Worm (Caenorhabditis elegans) whole organism, late embryonic: Measurements from ENCODE around the gene aak-1.
A peak's percentile ranks its signal among the peaks of the same experiment; 100 is the strongest.

Experiments used
- C08G9.2 ChIP-seq: sonication (generic microtip); optimal IDR thresholded peaks from 2 replicates; lab custom pipeline; 2016; ENCODE audit warnings: mild to moderate bottlenecking, missing genetic modification characterization, moderate library complexity, missing compliant biosample characterization
- C38D4.7 ChIP-seq: fragments of 200-800 bp; sonication (Bioruptor generic); optimal IDR thresholded peaks from 2 replicates; lab custom pipeline; 2018; ENCODE audit warnings: mild to moderate bottlenecking, missing genetic modification characterization, moderate library complexity, missing compliant biosample characterization
- F13H6.1 ChIP-seq: sonication (generic microtip); optimal IDR thresholded peaks from 2 replicates; lab custom pipeline; 2016; ENCODE audit warnings: missing genetic modification characterization, missing compliant biosample characterization
- K02D7.2 ChIP-seq: sonication (generic microtip); optimal IDR thresholded peaks from 2 replicates; lab custom pipeline; 2017; ENCODE audit warnings: mild to moderate bottlenecking, missing genetic modification characterization, missing compliant biosample characterization
- K09A11.1 ChIP-seq: sonication (generic microtip); optimal IDR thresholded peaks from 2 replicates; lab custom pipeline; 2017; ENCODE audit warnings: antibody characterized with exemption, mild to moderate bottlenecking, missing genetic modification characterization, missing compliant biosample characterization; ENCODE audit not compliant: insufficient read depth
- T23F11.4 ChIP-seq: fragments of 200-800 bp; sonication (Bioruptor generic); optimal IDR thresholded peaks from 2 replicates; lab custom pipeline; 2018; ENCODE audit warnings: mild to moderate bottlenecking, missing genetic modification characterization, missing compliant biosample characterization
- ceh-18 ChIP-seq: sonication (generic microtip); optimal IDR thresholded peaks from 2 replicates; lab custom pipeline; 2016; ENCODE audit warnings: missing genetic modification characterization, missing compliant biosample characterization
- ceh-19 ChIP-seq: fragments of 200-800 bp; sonication (Bioruptor generic); optimal IDR thresholded peaks from 2 replicates; lab custom pipeline; 2018; ENCODE audit warnings: mild to moderate bottlenecking, missing genetic modification characterization, missing compliant biosample characterization
- ceh-22 ChIP-seq: sonication (generic microtip); optimal IDR thresholded peaks from 2 replicates; lab custom pipeline; 2017; ENCODE audit warnings: missing biosample characterization, missing genetic modification characterization
- ceh-24 ChIP-seq: sonication (generic microtip); optimal IDR thresholded peaks from 2 replicates; lab custom pipeline; 2016; ENCODE audit warnings: mild to moderate bottlenecking, missing genetic modification characterization, missing compliant biosample characterization
- ceh-30 ChIP-seq: fragments of 150-350 bp; optimal IDR thresholded peaks from 2 replicates; lab custom pipeline; 2014; ENCODE audit warnings: missing biosample characterization, missing genetic modification characterization
- ceh-34 ChIP-seq: sonication (generic microtip); optimal IDR thresholded peaks from 2 replicates; lab custom pipeline; 2016; ENCODE audit warnings: mild to moderate bottlenecking, missing genetic modification characterization, missing compliant biosample characterization
- ceh-48 ChIP-seq: sonication (generic microtip); optimal IDR thresholded peaks from 2 replicates; lab custom pipeline; 2016; ENCODE audit warnings: missing genetic modification characterization, inconsistent platforms, missing compliant biosample characterization
- ceh-6 ChIP-seq: fragments of 200-800 bp; sonication (Bioruptor generic); optimal IDR thresholded peaks from 2 replicates; lab custom pipeline; 2018; ENCODE audit warnings: mild to moderate bottlenecking, missing genetic modification characterization, missing compliant biosample characterization
- ceh-9 ChIP-seq: sonication (generic microtip); optimal IDR thresholded peaks from 2 replicates; lab custom pipeline; 2016; ENCODE audit warnings: mild to moderate bottlenecking, missing genetic modification characterization, inconsistent platforms, missing compliant biosample characterization
- che-1 ChIP-seq: sonication (generic microtip); optimal IDR thresholded peaks from 2 replicates; lab custom pipeline; 2016; ENCODE audit warnings: mild to moderate bottlenecking, missing genetic modification characterization, missing compliant biosample characterization
- dmd-4 ChIP-seq: sonication (generic microtip); optimal IDR thresholded peaks from 2 replicates; lab custom pipeline; 2016; ENCODE audit warnings: borderline replicate concordance, missing genetic modification characterization, missing compliant biosample characterization
- elt-2 ChIP-seq: sonication (generic microtip); optimal IDR thresholded peaks from 2 replicates; lab custom pipeline; 2016; ENCODE audit warnings: missing genetic modification reagents, missing genetic modification characterization, missing compliant biosample characterization
- elt-4 ChIP-seq: sonication (generic microtip); optimal IDR thresholded peaks from 2 replicates; lab custom pipeline; 2016; ENCODE audit warnings: missing genetic modification characterization, missing compliant biosample characterization
- ets-4 ChIP-seq: sonication (generic microtip); optimal IDR thresholded peaks from 2 replicates; lab custom pipeline; 2016; ENCODE audit warnings: missing genetic modification characterization, missing compliant biosample characterization
- eyg-1 ChIP-seq: sonication (generic microtip); optimal IDR thresholded peaks from 2 replicates; lab custom pipeline; 2016; ENCODE audit warnings: missing genotype, missing genetic modification characterization, missing compliant biosample characterization
- fax-1 ChIP-seq: sonication (generic microtip); optimal IDR thresholded peaks from 2 replicates; lab custom pipeline; 2016; ENCODE audit warnings: missing genotype, missing genetic modification characterization, missing compliant biosample characterization
- fkh-10 ChIP-seq: fragments of 150-350 bp; optimal IDR thresholded peaks from 2 replicates; lab custom pipeline; 2014; ENCODE audit warnings: missing biosample characterization, missing genetic modification reagents, missing genetic modification characterization
- fkh-6 ChIP-seq: sonication (generic microtip); optimal IDR thresholded peaks from 2 replicates; lab custom pipeline; 2016; ENCODE audit warnings: missing genetic modification characterization, missing compliant biosample characterization
- hlh-13 ChIP-seq: fragments of 200-800 bp; sonication (Bioruptor generic); optimal IDR thresholded peaks from 2 replicates; lab custom pipeline; 2018; ENCODE audit warnings: mild to moderate bottlenecking, missing genetic modification characterization, missing compliant biosample characterization
- hlh-30 ChIP-seq: sonication (generic microtip); optimal IDR thresholded peaks from 2 replicates; lab custom pipeline; 2017; ENCODE audit warnings: antibody characterized with exemption, missing genetic modification characterization, missing compliant biosample characterization; ENCODE audit not compliant: insufficient read depth
- hlh-6 ChIP-seq: sonication (generic microtip); optimal IDR thresholded peaks from 2 replicates; lab custom pipeline; 2016; ENCODE audit warnings: missing genotype, missing genetic modification characterization, missing compliant biosample characterization
- hlh-8 ChIP-seq: sonication (generic microtip); optimal IDR thresholded peaks from 2 replicates; lab custom pipeline; 2016; ENCODE audit warnings: missing genotype, missing genetic modification characterization, missing compliant biosample characterization
- lin-11 ChIP-seq: fragments of 200-800 bp; sonication (Bioruptor generic); optimal IDR thresholded peaks from 2 replicates; lab custom pipeline; 2018; ENCODE audit warnings: mild to moderate bottlenecking, missing genetic modification characterization, missing compliant biosample characterization
- madf-2 ChIP-seq: sonication (generic microtip); optimal IDR thresholded peaks from 2 replicates; lab custom pipeline; 2017; ENCODE audit warnings: missing genetic modification characterization, missing compliant biosample characterization
- mec-3 ChIP-seq: sonication (generic microtip); optimal IDR thresholded peaks from 2 replicates; lab custom pipeline; 2016; ENCODE audit warnings: borderline replicate concordance, missing genetic modification characterization, missing compliant biosample characterization
- nfya-1 ChIP-seq: sonication (generic microtip); optimal IDR thresholded peaks from 2 replicates; lab custom pipeline; 2017; ENCODE audit warnings: missing genetic modification characterization, mild to moderate bottlenecking, missing compliant biosample characterization, antibody characterized with exemption, moderate library complexity
- nhr-11 ChIP-seq: fragments of 150-350 bp; optimal IDR thresholded peaks from 2 replicates; lab custom pipeline; 2014; ENCODE audit warnings: missing biosample characterization, missing genetic modification characterization
- nhr-232 ChIP-seq: sonication (generic microtip); optimal IDR thresholded peaks from 2 replicates; lab custom pipeline; 2016; ENCODE audit warnings: missing genetic modification characterization, missing compliant biosample characterization
- odd-2 ChIP-seq: sonication (generic microtip); optimal IDR thresholded peaks from 2 replicates; lab custom pipeline; 2017; ENCODE audit warnings: antibody characterized with exemption, mild to moderate bottlenecking, missing genetic modification characterization, missing compliant biosample characterization
- pag-3 ChIP-seq: sonication (generic microtip); optimal IDR thresholded peaks from 2 replicates; lab custom pipeline; 2016; ENCODE audit warnings: missing compliant biosample characterization, missing genetic modification characterization, borderline replicate concordance
- pha-2 ChIP-seq: sonication (generic microtip); optimal IDR thresholded peaks from 2 replicates; lab custom pipeline; 2017; ENCODE audit warnings: mild to moderate bottlenecking, missing genetic modification characterization, missing compliant biosample characterization
- pha-4 ChIP-seq: fragments of 150-350 bp; optimal IDR thresholded peaks from 2 replicates; lab custom pipeline; 2018; ENCODE audit warnings: missing biosample characterization, missing genetic modification reagents, missing genetic modification characterization
- pqm-1 ChIP-seq: sonication (generic microtip); optimal IDR thresholded peaks from 2 replicates; lab custom pipeline; 2016; ENCODE audit warnings: missing genetic modification characterization, missing compliant biosample characterization
- pros-1 ChIP-seq: fragments of 150-350 bp; optimal IDR thresholded peaks from 2 replicates; lab custom pipeline; 2014; ENCODE audit warnings: missing biosample characterization, missing genetic modification reagents, missing genetic modification characterization
- ref-2 ChIP-seq: sonication (generic microtip); optimal IDR thresholded peaks from 2 replicates; lab custom pipeline; 2016; ENCODE audit warnings: missing genetic modification characterization, missing compliant biosample characterization
- rnt-1 ChIP-seq: sonication (generic microtip); optimal IDR thresholded peaks from 2 replicates; lab custom pipeline; 2016; ENCODE audit warnings: missing genetic modification characterization, missing compliant biosample characterization
- sox-4 ChIP-seq: sonication (generic microtip); optimal IDR thresholded peaks from 2 replicates; lab custom pipeline; 2017; ENCODE audit warnings: mild to moderate bottlenecking, missing genetic modification characterization, inconsistent platforms, missing compliant biosample characterization
- syd-9 ChIP-seq: sonication (generic microtip); optimal IDR thresholded peaks from 2 replicates; lab custom pipeline; 2016; ENCODE audit warnings: mild to moderate bottlenecking, missing genetic modification characterization, moderate library complexity, missing compliant biosample characterization
- tbx-2 ChIP-seq: sonication (generic microtip); optimal IDR thresholded peaks from 2 replicates; lab custom pipeline; 2016; ENCODE audit warnings: missing genetic modification characterization, missing compliant biosample characterization
- tbx-7 ChIP-seq: sonication (generic microtip); optimal IDR thresholded peaks from 2 replicates; lab custom pipeline; 2016; ENCODE audit warnings: missing genotype, missing genetic modification characterization, missing compliant biosample characterization
- ttx-3 ChIP-seq: sonication (generic microtip); optimal IDR thresholded peaks from 2 replicates; lab custom pipeline; 2016; ENCODE audit warnings: missing genetic modification reagents, missing genetic modification characterization, missing compliant biosample characterization
- unc-3 ChIP-seq, 2 experiments: fragments of 200-800 bp in 1 of 2; sonication (Bioruptor generic) in 1 of 2; sonication (generic microtip) in 1 of 2; conservative IDR thresholded peaks in 1 of 2; optimal IDR thresholded peaks in 1 of 2; 2 replicates each; pipeline versions ENCODE4 v1.3.6 to Lab custom; 2016 to 2022; ENCODE audit warnings: missing compliant biosample characterization in 2 of 2, missing genetic modification characterization in 2 of 2, missing genetic modification reagents in 1 of 2
- unc-42 ChIP-seq: sonication (generic microtip); optimal IDR thresholded peaks from 2 replicates; lab custom pipeline; 2016; ENCODE audit warnings: missing genotype, missing genetic modification characterization, missing compliant biosample characterization
- unc-55 ChIP-seq: sonication (generic microtip); optimal IDR thresholded peaks from 2 replicates; lab custom pipeline; 2017; ENCODE audit warnings: missing biosample characterization, missing genetic modification reagents, missing genetic modification characterization
- unc-86 ChIP-seq: sonication (generic microtip); optimal IDR thresholded peaks from 2 replicates; lab custom pipeline; 2016; ENCODE audit warnings: missing genetic modification characterization, missing compliant biosample characterization

aak-1 gene

DNA sequence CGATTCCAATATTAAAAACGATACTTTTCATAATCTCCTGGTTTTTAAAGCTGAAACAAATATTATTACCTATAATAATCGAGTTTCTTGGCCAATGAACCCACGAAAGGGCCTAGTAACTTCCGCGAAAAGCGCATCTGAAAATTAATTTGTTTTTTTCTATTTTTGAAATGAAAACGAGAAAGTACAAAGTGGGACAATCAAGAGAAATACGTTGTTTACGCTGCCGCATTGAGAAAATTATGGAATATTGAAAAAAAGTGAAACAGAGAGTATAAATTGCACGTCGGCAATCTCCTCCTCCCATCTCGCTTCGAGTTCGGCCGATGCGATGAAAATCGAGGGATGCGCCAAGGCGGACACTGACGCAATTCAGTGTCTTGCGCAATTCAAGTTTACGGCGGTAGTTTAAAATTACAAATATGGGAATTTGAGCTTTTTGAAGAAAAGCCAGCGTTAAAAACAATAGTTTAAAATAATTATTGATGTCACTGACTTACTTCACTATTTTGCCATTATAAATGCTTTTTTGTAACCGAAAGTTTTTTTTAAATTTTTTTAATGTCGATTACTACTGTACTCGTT is 19.5 kb downstream of the aak-1 start, which contains the start of gene pdhk-2:
Gene pdhk-2 (minus strand): TSS at position 137 of the 585 bp plus-strand sequence.
- TF ChIP-seq hlh-8 (tag; lab: Kevin White, UChicago) (peak; percentile 38), nfya-1 (peak; percentile 89), lin-11 (tag; lab: Kevin White, UChicago) (peak; percentile 65), pha-4 (tag; lab: Kevin White, UChicago) (no peak), ref-2 (peak; percentile 46), rnt-1 (tag; lab: Kevin White, UChicago) (peak; percentile 66), hlh-6 (tag; lab: Kevin White, UChicago) (no peak), C38D4.7 (GFP tag; lab: Kevin White, UChicago) (peak; percentile 43), unc-3 (GFP tag; conservative IDR thresholded peaks at IDR 0.05; lab: Robert Waterston, UW) (peak; percentile 45; the same call in 1 of the 2 replicates), unc-3 (tag; optimal IDR thresholded peaks at IDR 0.05; lab: Kevin White, UChicago) (peak; percentile 40), nhr-232 (tag; lab: Kevin White, UChicago) (peak; percentile 24), fax-1 (tag; lab: Kevin White, UChicago) (peak; percentile 44), eyg-1 (tag; lab: Kevin White, UChicago) (peak; percentile 12), nhr-11 (tag; lab: Kevin White, UChicago) (no peak), sox-4 (peak; percentile 74), ceh-30 (tag; lab: Kevin White, UChicago) (peak; percentile 55), elt-2 (tag; lab: Kevin White, UChicago) (peak; percentile 71), C08G9.2 (peak; percentile 45), unc-55 (GFP tag; lab: Kevin White, UChicago) (peak; percentile 68), ets-4 (tag; lab: Kevin White, UChicago) (peak; percentile 64), fkh-10 (GFP tag; lab: Kevin White, UChicago) (no peak), ttx-3 (tag; lab: Kevin White, UChicago) (peak; percentile 48), unc-86 (tag; lab: Kevin White, UChicago) (peak; percentile 64), tbx-7 (tag; lab: Kevin White, UChicago) (peak; percentile 24), F13H6.1 (peak; percentile 73), pha-2 (tag; lab: Kevin White, UChicago) (peak; percentile 64), pag-3 (no peak), ceh-18 (tag; lab: Kevin White, UChicago) (peak; percentile 82), ceh-24 (tag; lab: Kevin White, UChicago) (no peak), madf-2 (tag; lab: Kevin White, UChicago) (peak; percentile 39), dmd-4 (tag; lab: Kevin White, UChicago) (peak; percentile 24), ceh-22 (no peak), syd-9 (tag; lab: Kevin White, UChicago) (peak; percentile 5), ceh-48 (peak; percentile 55), ceh-19 (GFP tag; lab: Kevin White, UChicago) (peak; percentile 70), K09A11.1 (tag; lab: Kevin White, UChicago) (peak; percentile 67), ceh-34 (tag; lab: Kevin White, UChicago) (peak; percentile 84), hlh-13 (peak; percentile 27), hlh-30 (tag; lab: Kevin White, UChicago) (peak; percentile 33), fkh-6 (tag; lab: Kevin White, UChicago) (peak; percentile 64), odd-2 (tag; lab: Kevin White, UChicago) (no peak), pqm-1 (peak; percentile 53), ceh-9 (tag; lab: Kevin White, UChicago) (no peak), pros-1 (no peak), mec-3 (tag; lab: Kevin White, UChicago) (no peak), che-1 (peak; percentile 52), K02D7.2 (tag; lab: Kevin White, UChicago) (peak; percentile 1), tbx-2 (tag; lab: Kevin White, UChicago) (peak; percentile 83), ceh-6 (GFP tag; lab: Kevin White, UChicago) (peak; percentile 73), T23F11.4 (GFP tag; lab: Kevin White, UChicago) (peak; percentile 40), elt-4 (tag; lab: Kevin White, UChicago) (no peak), unc-42 (tag; lab: Kevin White, UChicago) (peak; percentile 90)
